Worm (Caenorhabditis elegans) whole organism, L4 larva: ENCODE data around the gene Y57G11A.2.

Experiments used
- F26F4.8 ChIP-seq: fragments of 200-800 bp; sonication (Bioruptor generic); conservative IDR thresholded peaks from 2 replicates; pipeline ENCODE4 v1.3.6; 2022; ENCODE audit warnings: missing genetic modification characterization, missing compliant biosample characterization
- F37D6.2 ChIP-seq: sonication (generic microtip); optimal IDR thresholded peaks from 2 replicates; lab custom pipeline; 2016; ENCODE audit warnings: mild to moderate bottlenecking, missing genetic modification characterization, missing compliant biosample characterization
- F44E2.7 ChIP-seq: fragments of 200-800 bp; sonication (Bioruptor generic); IDR thresholded peaks from 2 replicates; pipeline ENCODE4 v2.1.2; 2022; ENCODE audit warnings: missing genetic modification characterization, missing compliant biosample characterization
- Y75B8A.6 ChIP-seq: fragments of 200-800 bp; sonication (Bioruptor generic); IDR thresholded peaks from 2 replicates; pipeline ENCODE4 v1.3.6; 2022; ENCODE audit warnings: missing genetic modification reagents, missing genetic modification characterization, missing compliant biosample characterization
- ZK546.5 ChIP-seq, 2 experiments: sonication (generic microtip); optimal IDR thresholded peaks; 2 replicates each; lab custom pipeline; 2017; ENCODE audit warnings: missing biosample characterization in 2 of 2, missing genetic modification characterization in 2 of 2
- aha-1 ChIP-seq: fragments of 150-350 bp; peaks from one replicate; lab custom pipeline; 2014; ENCODE audit warnings: missing biosample characterization, missing genetic modification characterization
- ama-1 ChIP-seq: fragments of 150-350 bp; optimal IDR thresholded peaks from 2 replicates; lab custom pipeline; 2014; ENCODE audit warnings: inconsistent platforms, mixed read lengths
- arid-1 ChIP-seq: fragments of 200-800 bp; sonication (Bioruptor generic); conservative IDR thresholded peaks from 2 replicates; pipeline ENCODE4 v1.3.6; 2022; ENCODE audit warnings: missing genetic modification reagents, missing genetic modification characterization, missing compliant biosample characterization
- attf-4 ChIP-seq: sonication (generic microtip); optimal IDR thresholded peaks from 3 replicates; lab custom pipeline; 2017; ENCODE audit warnings: missing biosample characterization, missing genetic modification characterization
- ceh-20 ChIP-seq: fragments of 200-800 bp; sonication (Bioruptor generic); IDR thresholded peaks from 2 replicates; pipeline ENCODE4 v1.3.6; 2022; ENCODE audit warnings: missing genetic modification reagents, missing genetic modification characterization, missing compliant biosample characterization
- ceh-82 ChIP-seq: sonication (generic microtip); optimal IDR thresholded peaks from 2 replicates; lab custom pipeline; 2017; ENCODE audit warnings: missing biosample characterization, missing genetic modification characterization
- ctbp-1 ChIP-seq: fragments of 200-800 bp; sonication (Bioruptor generic); IDR thresholded peaks from 2 replicates; pipeline ENCODE4 v1.3.6; 2022; ENCODE audit warnings: missing genetic modification reagents, missing genetic modification characterization, missing compliant biosample characterization
- daf-12 ChIP-seq: fragments of 150-350 bp; optimal IDR thresholded peaks from 2 replicates; lab custom pipeline; 2014; ENCODE audit warnings: missing biosample characterization, missing genetic modification reagents, missing genetic modification characterization
- daf-16 ChIP-seq, 3 experiments: sonication (generic microtip); optimal IDR thresholded peaks; 2 replicates each; lab custom pipeline; 2016 to 2017; ENCODE audit warnings: missing genetic modification characterization in 3 of 3, missing genetic modification reagents in 3 of 3, mild to moderate bottlenecking in 2 of 3, missing compliant biosample characterization in 2 of 3, missing biosample characterization in 1 of 3, moderate library complexity in 1 of 3
- dve-1 ChIP-seq: sonication (generic microtip); optimal IDR thresholded peaks from 2 replicates; lab custom pipeline; 2017; ENCODE audit warnings: antibody characterized with exemption, mild to moderate bottlenecking, missing genetic modification characterization, missing compliant biosample characterization; ENCODE audit not compliant: insufficient read depth
- egl-27 ChIP-seq: sonication (generic microtip); optimal IDR thresholded peaks from 3 replicates; lab custom pipeline; 2017; ENCODE audit warnings: missing biosample characterization, missing genetic modification reagents, missing genetic modification characterization
- fkh-10 ChIP-seq: fragments of 150-350 bp; optimal IDR thresholded peaks from 2 replicates; lab custom pipeline; 2014; ENCODE audit warnings: missing biosample characterization, missing genetic modification reagents, missing genetic modification characterization
- fos-1 ChIP-seq: fragments of 150-350 bp; optimal IDR thresholded peaks from 2 replicates; lab custom pipeline; 2014; ENCODE audit warnings: missing biosample characterization, missing genetic modification characterization
- hif-1 ChIP-seq, 2 experiments: sonication (generic microtip); optimal IDR thresholded peaks; 2 replicates each; lab custom pipeline; 2016 to 2017; ENCODE audit warnings: missing compliant biosample characterization in 2 of 2, missing genetic modification characterization in 2 of 2, missing genetic modification reagents in 2 of 2, missing genotype in 2 of 2, mild to moderate bottlenecking in 1 of 2
- hlh-11 ChIP-seq: fragments of 200-800 bp; sonication (Bioruptor generic); optimal IDR thresholded peaks from 2 replicates; lab custom pipeline; 2018; ENCODE audit warnings: mild to moderate bottlenecking, missing genetic modification characterization, missing compliant biosample characterization
- hmg-1.1 ChIP-seq: fragments of 200-800 bp; sonication (Bioruptor generic); IDR thresholded peaks from 2 replicates; pipeline ENCODE4 v1.3.6; 2022; ENCODE audit warnings: missing genetic modification reagents, missing genetic modification characterization, missing compliant biosample characterization
- jun-1 ChIP-seq: fragments of 150-350 bp; optimal IDR thresholded peaks from 2 replicates; lab custom pipeline; 2014; ENCODE audit warnings: missing biosample characterization, missing genetic modification reagents, missing genetic modification characterization
- lim-7 ChIP-seq: fragments of 200-800 bp; sonication (Bioruptor generic); IDR thresholded peaks from 2 replicates; pipeline ENCODE4 v1.3.6; 2022; ENCODE audit warnings: missing genetic modification characterization, missing compliant biosample characterization
- lin-1 ChIP-seq: fragments of 200-800 bp; sonication (Bioruptor generic); IDR thresholded peaks from 2 replicates; pipeline ENCODE4 v1.3.6; 2022; ENCODE audit warnings: missing genetic modification reagents, missing genetic modification characterization, missing compliant biosample characterization
- lin-13 ChIP-seq: fragments of 150-350 bp; optimal IDR thresholded peaks from 2 replicates; lab custom pipeline; 2014; ENCODE audit warnings: missing biosample characterization, missing genetic modification reagents, missing genetic modification characterization
- lin-15B ChIP-seq: fragments of 150-350 bp; sonication (generic microtip); optimal IDR thresholded peaks from 3 replicates; lab custom pipeline; 2014; ENCODE audit warnings: missing biosample characterization, missing genetic modification characterization
- mdl-1 ChIP-seq, 2 experiments: fragments of 150-350 bp in 1 of 2; sonication (generic microtip) in 1 of 2; optimal IDR thresholded peaks; 2 replicates each; lab custom pipeline; 2014 to 2017; ENCODE audit warnings: missing biosample characterization in 2 of 2, missing genetic modification characterization in 2 of 2
- mep-1 ChIP-seq: fragments of 150-350 bp; sonication (generic microtip); optimal IDR thresholded peaks from 3 replicates; lab custom pipeline; 2014; ENCODE audit warnings: missing biosample characterization, missing genetic modification characterization
- nhr-102 ChIP-seq: sonication (generic microtip); optimal IDR thresholded peaks from 2 replicates; lab custom pipeline; 2016; ENCODE audit warnings: mild to moderate bottlenecking, missing genetic modification characterization, moderate library complexity, missing compliant biosample characterization
- nhr-111 ChIP-seq: fragments of 200-800 bp; sonication (Bioruptor generic); optimal IDR thresholded peaks from 2 replicates; lab custom pipeline; 2018; ENCODE audit warnings: mild to moderate bottlenecking, missing genetic modification characterization, missing compliant biosample characterization
- nhr-237 ChIP-seq: sonication (generic microtip); optimal IDR thresholded peaks from 2 replicates; lab custom pipeline; 2017; ENCODE audit warnings: missing biosample characterization, missing genetic modification characterization
- nhr-25 ChIP-seq: sonication (generic microtip); optimal IDR thresholded peaks from 2 replicates; lab custom pipeline; 2017; ENCODE audit warnings: missing genetic modification characterization, mild to moderate bottlenecking, missing compliant biosample characterization, antibody characterized with exemption, moderate library complexity, borderline replicate concordance; ENCODE audit not compliant: insufficient read depth
- nhr-28 ChIP-seq: fragments of 150-350 bp; optimal IDR thresholded peaks from 2 replicates; lab custom pipeline; 2014; ENCODE audit warnings: missing biosample characterization, missing genetic modification characterization
- nhr-42 ChIP-seq: fragments of 200-800 bp; sonication (Bioruptor generic); IDR thresholded peaks from 2 replicates; pipeline ENCODE4 v1.3.6; 2022; ENCODE audit warnings: missing genetic modification characterization, missing compliant biosample characterization
- nhr-48 ChIP-seq: sonication (generic microtip); optimal IDR thresholded peaks from 2 replicates; lab custom pipeline; 2016; ENCODE audit warnings: mild to moderate bottlenecking, missing genetic modification characterization, missing compliant biosample characterization
- pha-4 ChIP-seq, 2 experiments: fragments of 150-350 bp in 1 of 2; fragments of 200-800 bp in 1 of 2; sonication (Bioruptor generic) in 1 of 2; IDR thresholded peaks in 1 of 2; optimal IDR thresholded peaks in 1 of 2; 2 replicates each; pipeline versions ENCODE4 v1.3.6 to Lab custom; 2014 to 2022; ENCODE audit warnings: missing genetic modification characterization in 2 of 2, missing genetic modification reagents in 2 of 2, missing biosample characterization in 1 of 2, missing compliant biosample characterization in 1 of 2
- pqm-1 ChIP-seq: sonication (generic microtip); optimal IDR thresholded peaks from 2 replicates; lab custom pipeline; 2017; ENCODE audit warnings: missing biosample characterization, missing genetic modification characterization
- sdz-12 ChIP-seq: fragments of 200-800 bp; sonication (Bioruptor generic); optimal IDR thresholded peaks from 2 replicates; lab custom pipeline; 2018; ENCODE audit warnings: mild to moderate bottlenecking, missing genetic modification characterization, missing compliant biosample characterization
- snpc-1.2 ChIP-seq: fragments of 200-800 bp; sonication (Bioruptor generic); IDR thresholded peaks from 2 replicates; pipeline ENCODE4 v1.3.6; 2022; ENCODE audit warnings: missing genetic modification reagents, missing genetic modification characterization, missing compliant biosample characterization
- unc-130 ChIP-seq: sonication (generic microtip); optimal IDR thresholded peaks from 2 replicates; lab custom pipeline; 2016; ENCODE audit warnings: missing genetic modification reagents, missing genetic modification characterization, missing compliant biosample characterization
- unc-62 ChIP-seq, 3 experiments: fragments of 150-350 bp in 1 of 3; sonication (generic microtip); optimal IDR thresholded peaks in 2 of 3; peaks in 1 of 3; 1 replicate in 1 of 3; 2 replicates in 2 of 3; lab custom pipeline; 2014 to 2017; ENCODE audit warnings: missing biosample characterization in 3 of 3, missing genetic modification characterization in 3 of 3, missing genetic modification reagents in 3 of 3, missing genotype in 1 of 3
- zfp-2 ChIP-seq: sonication (generic microtip); optimal IDR thresholded peaks from 2 replicates; lab custom pipeline; 2016; ENCODE audit warnings: mild to moderate bottlenecking, missing genetic modification characterization, missing compliant biosample characterization
- zip-2 ChIP-seq: fragments of 150-350 bp; optimal IDR thresholded peaks from 2 replicates; lab custom pipeline; 2014; ENCODE audit warnings: missing biosample characterization, missing genetic modification characterization

Y57G11A.2 gene

DNA sequence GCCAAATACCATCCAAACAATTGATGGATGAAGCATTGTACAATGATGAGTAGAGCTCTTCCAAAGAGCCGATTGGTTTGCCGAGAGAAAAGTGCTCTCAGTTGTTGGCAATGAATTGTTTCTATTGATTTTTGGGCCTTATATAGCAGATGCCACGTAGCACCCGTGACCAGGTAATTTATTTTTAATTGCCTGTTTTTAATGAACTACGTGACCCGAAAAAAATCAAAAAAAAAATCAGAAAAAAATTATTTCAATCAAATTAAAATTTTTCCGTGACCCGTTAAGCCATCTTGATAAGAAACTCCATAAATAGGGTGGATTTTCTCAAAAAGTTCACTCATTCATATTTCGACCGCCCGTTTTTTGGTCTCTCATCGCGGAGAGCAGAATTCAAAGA is at the start of gene Y57G11A.2, which contains the start of gene T27E7.1:
TSS of gene Y57G11A.2 (minus strand) at position 101 of the 400 bp plus-strand sequence.
TSS of gene T27E7.1 (plus strand) at position 337 of the 400 bp plus-strand sequence.
- TF ChIP-seq Y75B8A.6 (GFP tag; lab: Robert Waterston, UW): no peak
- no peak for TF ChIP-seq ZK546.5 (tag; optimal IDR thresholded peaks at IDR 0.05; lab: Kevin White, UChicago)
- no peak for TF ChIP-seq egl-27 (tag; lab: Kevin White, UChicago)

DNA sequence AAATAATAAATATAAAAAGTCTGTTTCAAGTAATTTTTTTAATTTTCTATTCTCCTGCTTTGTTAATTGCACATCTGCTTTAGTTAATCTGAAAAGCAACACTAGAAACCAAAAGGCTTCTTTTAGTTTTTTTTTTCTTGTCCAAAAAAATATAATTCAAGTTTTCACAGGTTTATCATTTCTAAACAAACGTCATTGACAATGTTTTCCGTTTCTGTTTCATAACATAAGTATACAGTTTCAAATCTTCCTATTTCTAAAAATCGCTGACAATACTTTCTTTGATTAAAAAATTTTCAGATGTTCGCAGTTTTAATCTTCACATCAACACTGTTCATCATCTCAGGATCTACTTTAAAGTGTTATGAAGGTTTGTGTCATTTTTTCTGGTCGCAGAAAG is 45.7 kb upstream of the Y57G11A.2 start, which contains the start of gene Y57G11B.2:
TSS of gene Y57G11B.2 (plus strand) at position 301 of the 400 bp plus-strand sequence.
- no peak for TF ChIP-seq zfp-2
- no peak for TF ChIP-seq hif-1 (tag; optimal IDR thresholded peaks at IDR 0.05; lab: Kevin White, UChicago)
- TF ChIP-seq nhr-28 (tag; lab: Kevin White, UChicago): no peak
- no peak for TF ChIP-seq mep-1 (tag; lab: Kevin White, UChicago)

DNA sequence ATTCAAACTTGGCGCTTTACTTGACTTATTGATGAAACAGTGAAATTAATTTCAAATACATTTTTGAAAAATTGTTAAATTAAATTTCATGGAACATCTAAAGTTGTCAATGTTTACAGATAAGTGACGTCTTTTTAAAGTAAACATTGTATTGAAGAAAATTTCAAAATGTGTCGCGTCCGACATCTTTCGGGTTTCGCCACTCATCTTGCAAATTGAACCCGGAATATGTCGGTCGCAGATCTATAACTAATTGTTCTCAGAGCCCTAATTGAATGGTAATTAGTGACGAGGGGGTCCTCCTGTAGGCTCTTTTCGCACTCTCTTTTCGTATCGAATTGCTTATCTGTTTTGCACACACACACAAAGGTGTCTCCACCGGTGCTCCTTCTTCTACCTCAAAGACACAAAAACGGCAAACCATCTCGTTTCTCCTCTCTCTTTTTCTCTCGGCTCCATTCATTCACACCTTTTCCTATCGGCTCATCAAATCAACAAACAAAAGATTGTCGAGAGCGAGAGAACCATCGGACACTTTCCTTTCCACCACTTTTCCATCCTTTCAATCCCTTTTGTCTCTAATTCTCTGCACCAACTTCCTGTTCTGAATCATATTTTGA is 43.4 kb upstream of the Y57G11A.2 start:
- TF ChIP-seq lin-13 (GFP tag; lab: Kevin White, UChicago) (no peak), nhr-42 (GFP tag; lab: Robert Waterston, UW) (no peak), fos-1 (tag; lab: Kevin White, UChicago) (no peak), jun-1 (tag; lab: Kevin White, UChicago) (no peak), attf-4 (no peak), hmg-1.1 (GFP tag; lab: Robert Waterston, UW) (no peak), nhr-237 (tag; lab: Kevin White, UChicago) (no peak), lin-15B (no peak), pha-4 (GFP tag; IDR thresholded peaks at IDR 0.05; lab: Robert Waterston, UW) (no peak), pha-4 (tag; optimal IDR thresholded peaks at IDR 0.05; lab: Kevin White, UChicago) (peak; percentile 31), nhr-111 (GFP tag; lab: Kevin White, UChicago) (no peak), lim-7 (GFP tag; lab: Robert Waterston, UW) (no peak), nhr-102 (no peak), unc-62 (GFP tag; optimal IDR thresholded peaks at IDR 0.05 in 1 of 2; lab: Kevin White, UChicago) (peak in 1 of 2 experiments; percentile 80), unc-62 (tag; optimal IDR thresholded peaks at IDR 0.05; lab: Kevin White, UChicago) (no peak), F37D6.2 (tag; lab: Kevin White, UChicago) (no peak), nhr-25 (tag; lab: Kevin White, UChicago) (no peak), pqm-1 (tag; lab: Kevin White, UChicago) (peak; percentile 75), lin-1 (GFP tag; lab: Robert Waterston, UW) (no peak), arid-1 (GFP tag; lab: Robert Waterston, UW) (no peak), nhr-28 (tag; lab: Kevin White, UChicago) (no peak), mdl-1 (tag; optimal IDR thresholded peaks at IDR 0.05; lab: Kevin White, UChicago) (no peak), snpc-1.2 (GFP tag; lab: Robert Waterston, UW) (peak; percentile 74; the same call in 1 of the 2 replicates), fkh-10 (no peak), ZK546.5 (tag; optimal IDR thresholded peaks at IDR 0.05; lab: Kevin White, UChicago) (no peak), aha-1 (no peak), dve-1 (tag; lab: Kevin White, UChicago) (peak; percentile 14), F44E2.7 (GFP tag; lab: Robert Waterston, UW) (no peak), F26F4.8 (no peak), ctbp-1 (GFP tag; lab: Robert Waterston, UW) (no peak), ceh-82 (tag; lab: Kevin White, UChicago) (no peak), sdz-12 (GFP tag; lab: Kevin White, UChicago) (no peak), daf-12 (tag; lab: Kevin White, UChicago) (no peak), unc-130 (no peak), ceh-20 (GFP tag; lab: Robert Waterston, UW) (no peak), daf-16 (GFP tag; optimal IDR thresholded peaks at IDR 0.05; lab: Kevin White, UChicago) (no peak), daf-16 (tag; optimal IDR thresholded peaks at IDR 0.05; lab: Kevin White, UChicago) (peak; percentile 40), zfp-2 (no peak), hlh-11 (tag; lab: Kevin White, UChicago) (no peak), hif-1 (tag; optimal IDR thresholded peaks at IDR 0.05; lab: Kevin White, UChicago) (no peak), nhr-48 (tag; lab: Kevin White, UChicago) (no peak), ama-1 (lab: Kevin White, UChicago) (no peak), zip-2 (no peak)
- TF ChIP-seq, all 104 proteins: peak for 6
